Fruit fly (Drosophila melanogaster) whole organism: ENCODE data around the gene CG14720.

Source experiments
- Dll ChIP-seq: fragments of >200 bp; optimal IDR thresholded peaks from 2 replicates; lab custom pipeline; 2017
- usp ChIP-seq: fragments of >200 bp; optimal IDR thresholded peaks from 2 replicates; lab custom pipeline; 2017; ENCODE audit warnings: missing biosample characterization, missing genetic modification characterization, mixed read lengths

DNA sequence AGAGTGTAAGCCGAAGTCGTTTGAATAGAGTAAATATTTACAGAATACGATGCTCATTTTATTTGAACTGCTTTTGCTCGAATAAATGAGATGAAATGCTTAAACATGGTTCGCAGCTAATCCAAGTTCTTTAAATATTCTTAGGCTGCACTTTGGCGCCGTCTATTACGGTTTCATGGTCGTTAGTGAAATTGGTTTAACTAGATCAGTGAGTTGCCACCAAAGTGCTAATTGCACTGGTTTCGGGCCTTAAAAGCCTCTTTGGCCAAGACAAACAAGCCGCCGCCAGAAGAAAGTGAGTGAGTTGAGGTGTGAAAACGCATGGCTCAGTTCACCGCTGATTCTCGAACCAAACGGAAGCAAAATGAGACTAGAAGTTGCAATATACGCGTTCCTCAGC lies at the start of gene CG14720:
- TF ChIP-seq usp (no peak), Dll (lab: Kevin White, UChicago) (no peak)
